Worm (Caenorhabditis elegans) whole organism, midembryonic: ENCODE results near the gene srbc-36.

Source experiments
- T22C8.4 ChIP-seq: fragments of 200-800 bp; sonication (Bioruptor generic); IDR thresholded peaks from 2 replicates; pipeline ENCODE4 v1.3.6; 2022; ENCODE audit warnings: missing genetic modification characterization, missing compliant biosample characterization
- cog-1 ChIP-seq: sonication (generic microtip); optimal IDR thresholded peaks from 2 replicates; lab custom pipeline; 2016; ENCODE audit warnings: missing genetic modification characterization, missing compliant biosample characterization
- flt-1 ChIP-seq: fragments of 200-800 bp; sonication (Bioruptor generic); IDR thresholded peaks from 2 replicates; pipeline ENCODE4 v1.3.6; 2022; ENCODE audit warnings: missing genetic modification characterization, missing compliant biosample characterization
- klf-2 ChIP-seq: fragments of 200-800 bp; sonication (Bioruptor generic); conservative IDR thresholded peaks from 2 replicates; pipeline ENCODE4 v1.3.6; 2022; ENCODE audit warnings: missing genetic modification reagents, missing genetic modification characterization, missing compliant biosample characterization
- med-1 ChIP-seq: sonication (generic microtip); optimal IDR thresholded peaks from 2 replicates; lab custom pipeline; 2017; ENCODE audit warnings: missing genetic modification characterization, mild to moderate bottlenecking, missing compliant biosample characterization, antibody characterized with exemption, missing genetic modification reagents; ENCODE audit not compliant: insufficient read depth
- ref-1 ChIP-seq: fragments of 200-800 bp; sonication (Bioruptor generic); conservative IDR thresholded peaks from 2 replicates; pipeline ENCODE4 v1.3.6; 2022; ENCODE audit warnings: missing genetic modification reagents, missing genetic modification characterization, missing compliant biosample characterization
- tab-1 ChIP-seq: fragments of 200-800 bp; sonication (Bioruptor generic); IDR thresholded peaks from 2 replicates; pipeline ENCODE4 v1.3.6; 2022; ENCODE audit warnings: missing genetic modification characterization, missing compliant biosample characterization
- ztf-23 ChIP-seq: fragments of 200-800 bp; sonication (Bioruptor generic); IDR thresholded peaks from 2 replicates; pipeline ENCODE4 v1.3.6; 2022; ENCODE audit warnings: missing genetic modification reagents, missing genetic modification characterization, missing compliant biosample characterization
- ztf-29 ChIP-seq: fragments of 200-800 bp; sonication (Bioruptor generic); IDR thresholded peaks from 2 replicates; pipeline ENCODE4 v1.3.6; 2022; ENCODE audit warnings: missing genetic modification reagents, missing genetic modification characterization, missing compliant biosample characterization

The srbc-36 gene

DNA sequence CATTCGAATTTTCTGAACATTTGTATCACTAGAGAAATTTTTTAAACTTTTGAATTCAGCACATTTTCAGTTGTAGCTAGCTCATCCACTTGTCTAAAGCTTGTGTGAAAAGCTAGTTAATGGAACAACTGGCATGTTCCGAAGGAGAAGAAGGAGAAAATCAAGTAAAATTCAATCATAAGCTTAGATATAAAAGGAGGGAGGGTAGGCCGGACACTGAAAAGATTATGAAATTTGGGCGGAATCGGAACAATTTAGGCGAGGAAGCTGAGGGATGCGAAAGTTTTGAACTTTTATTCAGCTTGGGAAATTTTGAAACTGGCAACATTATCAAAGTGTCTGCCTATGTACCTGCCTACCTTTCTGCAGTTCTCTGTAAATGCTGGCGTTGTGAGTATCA is 37.8 kb downstream of the srbc-36 start:
- TF ChIP-seq cog-1 (tag; lab: Kevin White, UChicago), result no peak
- TF ChIP-seq med-1 (GFP tag; lab: Kevin White, UChicago), result no peak
- TF ChIP-seq T22C8.4 (GFP tag; lab: Robert Waterston, UW), result no peak
- TF ChIP-seq tab-1 (GFP tag; lab: Robert Waterston, UW), result no peak
- TF ChIP-seq flt-1 (GFP tag; lab: Robert Waterston, UW), result no peak
- no peak for TF ChIP-seq ztf-23 (GFP tag; lab: Robert Waterston, UW)
- no peak for TF ChIP-seq ref-1 (GFP tag; lab: Robert Waterston, UW)
- TF ChIP-seq klf-2 (GFP tag; lab: Robert Waterston, UW), result no peak
- TF ChIP-seq ztf-29, result no peak

DNA sequence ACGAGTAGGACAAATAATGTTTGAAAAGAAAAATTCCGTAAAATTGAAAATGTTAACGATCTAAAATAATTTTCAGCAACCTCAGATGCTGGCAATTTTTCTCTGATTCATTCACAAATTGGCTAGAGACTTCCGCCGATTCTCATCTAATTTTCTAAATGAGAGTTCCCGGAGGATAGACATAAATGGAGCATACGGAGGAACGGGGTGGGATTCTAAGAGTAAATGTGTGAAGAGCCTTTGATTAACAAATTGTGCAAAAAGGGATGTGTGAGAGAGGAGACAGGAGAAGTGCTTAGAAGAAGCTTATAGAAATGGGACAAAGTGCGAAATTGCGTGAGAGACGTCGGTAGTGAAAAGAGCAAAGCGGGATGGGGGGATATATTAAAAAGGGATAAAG is 38.7 kb downstream of the srbc-36 start:
- TF ChIP-seq ref-1 (GFP tag; lab: Robert Waterston, UW), result no peak

DNA sequence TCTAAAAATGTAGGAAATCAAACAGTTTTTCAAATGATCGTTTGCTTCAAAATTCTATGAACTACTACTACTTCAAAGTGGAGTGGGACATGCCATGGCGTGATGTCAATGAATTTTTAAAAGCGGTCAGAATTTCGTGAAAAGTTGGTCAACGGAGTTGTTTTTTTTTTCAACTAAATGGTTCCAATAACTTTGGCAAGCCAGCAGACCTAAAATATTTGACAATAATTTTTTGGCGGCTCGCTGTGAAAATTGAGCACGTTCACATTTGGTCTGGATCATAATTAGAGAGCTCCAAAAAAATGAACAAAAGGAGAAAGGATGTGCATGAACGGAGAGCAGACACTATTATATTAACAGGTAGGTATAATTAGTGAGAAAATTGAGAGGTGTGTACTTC is 40.0 kb downstream of the srbc-36 start:
- TF ChIP-seq klf-2 (GFP tag; lab: Robert Waterston, UW) (no peak), cog-1 (tag; lab: Kevin White, UChicago) (no peak), ref-1 (GFP tag; lab: Robert Waterston, UW) (no peak), med-1 (GFP tag; lab: Kevin White, UChicago) (no peak), flt-1 (GFP tag; lab: Robert Waterston, UW) (no peak), T22C8.4 (GFP tag; lab: Robert Waterston, UW) (no peak), tab-1 (GFP tag; lab: Robert Waterston, UW) (no peak), ztf-23 (GFP tag; lab: Robert Waterston, UW) (no peak)

DNA sequence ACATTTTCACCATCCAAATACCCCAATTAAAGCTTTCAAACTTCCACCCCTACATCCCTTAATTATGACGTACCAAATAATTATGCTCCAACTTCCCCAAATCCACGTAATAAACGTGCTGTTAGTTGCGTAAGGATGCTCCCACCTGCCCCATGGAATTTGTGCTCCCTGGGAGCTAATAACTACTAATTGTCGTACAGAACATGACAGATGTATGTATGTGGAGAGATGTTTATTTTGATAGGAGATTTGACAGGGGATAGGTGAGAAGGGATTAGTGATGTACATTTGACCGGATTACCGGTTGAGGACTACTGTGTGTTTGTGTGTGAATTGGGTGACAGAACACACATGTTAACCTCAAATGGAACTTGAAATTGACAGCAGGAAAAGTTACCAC is 40.5 kb downstream of the srbc-36 start:
- no peak for TF ChIP-seq cog-1 (tag; lab: Kevin White, UChicago)
- no peak for TF ChIP-seq tab-1 (GFP tag; lab: Robert Waterston, UW)
- no peak for TF ChIP-seq flt-1 (GFP tag; lab: Robert Waterston, UW)
- no peak for TF ChIP-seq ztf-23 (GFP tag; lab: Robert Waterston, UW)
- TF ChIP-seq ref-1 (GFP tag; lab: Robert Waterston, UW), result no peak

DNA sequence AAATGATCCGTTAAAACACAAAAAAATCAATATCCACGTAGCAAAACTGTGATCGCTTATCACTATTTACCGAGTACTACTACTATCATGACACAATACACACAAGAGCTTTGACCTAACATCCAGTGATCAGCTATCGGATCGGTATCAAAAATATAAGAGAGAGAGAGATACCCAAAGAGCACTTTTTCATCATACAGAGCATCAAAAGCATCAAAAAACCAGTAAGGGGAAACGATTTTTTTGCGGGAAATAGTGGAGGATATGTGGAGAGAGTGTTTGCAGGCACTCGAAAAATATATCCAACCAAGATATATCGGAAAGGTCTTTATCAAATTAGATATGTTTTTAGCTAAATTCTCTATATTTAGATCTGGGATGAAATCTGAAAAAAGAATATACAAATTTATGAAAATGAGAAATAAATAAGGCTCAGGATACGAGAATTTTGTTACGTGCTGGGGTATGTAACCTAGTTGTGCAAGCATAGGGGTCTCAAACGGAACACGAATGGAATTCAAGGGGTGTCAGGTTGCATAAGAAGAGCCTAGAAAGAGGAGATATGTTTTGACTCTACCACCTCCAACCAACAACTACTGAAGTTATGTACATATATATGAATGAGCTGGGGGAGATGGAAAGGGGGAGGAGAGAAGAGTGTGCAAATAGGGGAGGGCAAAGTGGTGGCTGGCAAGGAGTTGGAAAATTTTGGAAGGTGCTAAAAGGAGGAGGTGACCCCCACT is 45.1 kb downstream of the srbc-36 start:
- TF ChIP-seq ztf-29 (no peak), klf-2 (GFP tag; lab: Robert Waterston, UW) (no peak), med-1 (GFP tag; lab: Kevin White, UChicago) (no peak), ztf-23 (GFP tag; lab: Robert Waterston, UW) (no peak), T22C8.4 (GFP tag; lab: Robert Waterston, UW) (no peak), flt-1 (GFP tag; lab: Robert Waterston, UW) (no peak), tab-1 (GFP tag; lab: Robert Waterston, UW) (no peak), ref-1 (GFP tag; lab: Robert Waterston, UW) (no peak), cog-1 (tag; lab: Kevin White, UChicago) (no peak)

DNA sequence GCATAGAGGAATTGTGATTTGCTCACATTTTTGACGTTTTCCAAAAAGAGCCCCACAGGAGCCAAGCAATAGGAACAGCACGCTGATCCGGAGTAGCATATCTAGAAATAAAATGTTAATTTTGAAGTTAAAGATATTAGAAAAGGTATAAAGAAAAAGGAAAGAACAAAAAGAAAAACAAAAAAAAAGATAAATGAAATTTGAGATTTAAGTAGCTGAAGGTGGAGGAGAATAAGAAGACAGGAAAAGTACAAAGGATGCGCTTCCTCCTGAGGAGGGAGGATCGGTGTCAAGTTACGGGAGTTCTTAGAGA is 45.6 kb downstream of the srbc-36 start, which contains the start of gene cfz-2:
Gene cfz-2 (minus strand): TSS at position 101 of the 313 bp plus-strand sequence.
- no peak for TF ChIP-seq flt-1 (GFP tag; lab: Robert Waterston, UW)

DNA sequence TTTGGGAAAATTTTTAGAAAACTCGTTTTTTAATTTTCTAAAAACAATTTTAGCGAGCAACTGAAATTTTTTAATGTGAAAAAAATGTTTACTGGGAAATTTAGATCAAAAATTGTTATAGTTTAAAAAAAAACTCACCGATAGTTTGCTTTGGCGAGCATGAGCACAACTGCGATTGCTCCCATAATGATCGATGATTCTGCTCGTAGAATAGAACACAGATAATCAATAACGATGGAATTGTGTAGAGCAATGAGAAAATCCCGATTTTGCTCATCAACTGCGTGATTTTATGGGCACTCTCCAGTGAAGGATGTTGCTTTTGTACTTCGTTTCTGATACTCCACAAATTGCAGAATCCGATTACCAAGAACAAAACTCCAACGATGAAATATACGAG is 47.7 kb downstream of the srbc-36 start:
- TF ChIP-seq ztf-23 (GFP tag; lab: Robert Waterston, UW), result no peak
- TF ChIP-seq ztf-29, result no peak
- TF ChIP-seq klf-2 (GFP tag; lab: Robert Waterston, UW), result no peak
- TF ChIP-seq flt-1 (GFP tag; lab: Robert Waterston, UW), result no peak
- TF ChIP-seq med-1 (GFP tag; lab: Kevin White, UChicago), result no peak
- no peak for TF ChIP-seq tab-1 (GFP tag; lab: Robert Waterston, UW)
- TF ChIP-seq ref-1 (GFP tag; lab: Robert Waterston, UW), result no peak
- TF ChIP-seq T22C8.4 (GFP tag; lab: Robert Waterston, UW), result no peak
- no peak for TF ChIP-seq cog-1 (tag; lab: Kevin White, UChicago)
